Fruit fly (Drosophila melanogaster): ENCODE results near the gene CG10919.
A peak's percentile ranks its signal among the peaks of the same experiment; 100 is the strongest.

Gene CG10919

DNA sequence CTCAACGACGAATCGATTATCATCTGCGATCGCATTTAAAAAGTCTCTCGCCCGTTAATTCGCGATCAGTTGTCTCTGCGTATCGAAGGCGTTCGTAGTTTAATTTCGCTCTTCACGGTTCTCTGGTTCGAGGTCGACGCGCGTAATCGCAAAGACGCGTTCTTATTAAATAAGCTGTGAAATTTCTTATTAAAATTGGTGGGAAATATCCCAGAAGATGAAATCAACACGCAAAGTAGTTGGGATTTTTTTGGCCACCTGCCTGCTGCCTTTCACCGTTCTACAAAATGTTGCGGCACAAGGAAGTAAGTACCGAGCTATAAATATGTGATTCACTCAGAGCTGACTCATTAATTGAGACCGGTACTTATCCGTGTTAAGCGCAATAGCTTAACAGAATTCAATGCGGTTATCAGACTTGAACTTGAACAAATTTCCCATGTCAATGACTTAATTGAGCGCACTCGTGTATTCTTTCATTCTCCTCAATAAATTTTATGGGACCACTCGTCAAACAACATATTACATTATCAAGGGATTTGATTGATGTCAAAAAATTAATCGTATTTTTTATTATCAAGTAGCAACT lies 3.1 kb downstream of the CG10919 start:
- TF ChIP-seq chinmo (GFP tag; IDR thresholded peaks at IDR 0.05; ENCODE audit: partially characterized antibody) (0 out of 4 replicates have a peak, but pooled peaks have one; percentile 42), CG34376 (GFP tag; optimal IDR thresholded peaks at IDR 0.05) (peak; percentile 22), gt (GFP tag; IDR thresholded peaks at IDR 0.05) (no peak)

dm6 chr3R:7771656-7772055 lies 13.7 kb downstream of the CG10919 start, which contains the start of gene CG11286:
CG11286 (minus strand) TSS chr3R:7771756.
- TF ChIP-seq ac (GFP tag; optimal IDR thresholded peaks at IDR 0.05), result no peak
- TF ChIP-seq bowl (GFP tag; IDR thresholded peaks at IDR 0.05), result no peak
- no peak for TF ChIP-seq CG16779 (GFP tag; IDR thresholded peaks at IDR 0.05)
- TF ChIP-seq CG2199 (GFP tag; IDR thresholded peaks at IDR 0.05), result no peak
- no peak for TF ChIP-seq sug (tag; optimal IDR thresholded peaks at IDR 0.05)
- TF ChIP-seq D (optimal IDR thresholded peaks at IDR 0.05), result no peak
- no peak for TF ChIP-seq D (GFP tag; optimal IDR thresholded peaks at IDR 0.05)
- TF ChIP-seq gro (GFP tag; optimal IDR thresholded peaks at IDR 0.05), result no peak
- TF ChIP-seq hkb (optimal IDR thresholded peaks at IDR 0.05), result no peak
- no peak for TF ChIP-seq hkb (GFP tag; IDR thresholded peaks at IDR 0.05)
- TF ChIP-seq CG9609 (GFP tag; optimal IDR thresholded peaks at IDR 0.05), result no peak
- no peak for TF ChIP-seq tx (GFP tag; optimal IDR thresholded peaks at IDR 0.05)
- TF ChIP-seq Fer2 (tag; optimal IDR thresholded peaks at IDR 0.05), result no peak
- TF ChIP-seq C15 (GFP tag; IDR thresholded peaks at IDR 0.05), result no peak
- TF ChIP-seq lab (GFP tag; optimal IDR thresholded peaks at IDR 0.05), result no peak
- no peak for TF ChIP-seq tll (GFP tag; optimal IDR thresholded peaks at IDR 0.05)
- no peak for TF ChIP-seq psq (GFP tag; optimal IDR thresholded peaks at IDR 0.05)
- no peak for TF ChIP-seq CG10654 (GFP tag; optimal IDR thresholded peaks at IDR 0.05)
- no peak for TF ChIP-seq h (optimal IDR thresholded peaks at IDR 0.05)

dm6 chr3R:7779620-7780019 lies 21.7 kb downstream of the CG10919 start:
- TF ChIP-seq CG34422 (GFP tag; IDR thresholded peaks at IDR 0.05), result no peak
- TF ChIP-seq az2 (GFP tag; optimal IDR thresholded peaks at IDR 0.05), result no peak
- peak; percentile 39 for TF ChIP-seq CG17802 (tag; optimal IDR thresholded peaks at IDR 0.05)
- TF ChIP-seq ato (GFP tag; IDR thresholded peaks at IDR 0.05; ENCODE audit: partially characterized antibody), result no peak
- peak; percentile 25 for TF ChIP-seq btn (GFP tag; optimal IDR thresholded peaks at IDR 0.05)
- no peak for TF ChIP-seq CG17612 (GFP tag; IDR thresholded peaks at IDR 0.05)
- peak; percentile 30 for TF ChIP-seq CG8359 (GFP tag; optimal IDR thresholded peaks at IDR 0.05; ENCODE audit: borderline replicate concordance)
- peak; percentile 35 for TF ChIP-seq pita (GFP tag; optimal IDR thresholded peaks at IDR 0.05)
- TF ChIP-seq MBD-R2 (GFP tag; IDR thresholded peaks at IDR 0.05), result no peak
- TF ChIP-seq seq (GFP tag; IDR thresholded peaks at IDR 0.05), result no peak
- no peak for TF ChIP-seq hkb (optimal IDR thresholded peaks at IDR 0.05)
- no peak for TF ChIP-seq hkb (GFP tag; IDR thresholded peaks at IDR 0.05)
- no peak for TF ChIP-seq ken (GFP tag; IDR thresholded peaks at IDR 0.05)
- TF ChIP-seq psq (GFP tag; optimal IDR thresholded peaks at IDR 0.05), result no peak
- TF ChIP-seq HLH4C (GFP tag; IDR thresholded peaks at IDR 0.05; ENCODE audit: partially characterized antibody), result no peak
- no peak for TF ChIP-seq gfzf (GFP tag; optimal IDR thresholded peaks at IDR 0.05)
- TF ChIP-seq Taf1 (GFP tag; IDR thresholded peaks at IDR 0.05), result no peak
- TF ChIP-seq Ets65A (GFP tag), result no peak
- no peak for TF ChIP-seq Poxn (GFP tag; IDR thresholded peaks at IDR 0.05)
- no peak for TF ChIP-seq Nf-YA (GFP tag; IDR thresholded peaks at IDR 0.05)
- 0 out of 3 replicates have a peak, but pooled peaks have one; percentile 24 for TF ChIP-seq CG2199 (GFP tag; IDR thresholded peaks at IDR 0.05)
- no peak for TF ChIP-seq dmrt11E (tag; optimal IDR thresholded peaks at IDR 0.05)
- TF ChIP-seq CG12071 (GFP tag; optimal IDR thresholded peaks at IDR 0.05), result peak; percentile 60
- TF ChIP-seq CG32772 (GFP tag; IDR thresholded peaks at IDR 0.05), result no peak
- TF ChIP-seq nerfin-1 (tag; optimal IDR thresholded peaks at IDR 0.05), result no peak
- peak; percentile 12; the same call in 1 of the 2 replicates for TF ChIP-seq Rx (GFP tag; IDR thresholded peaks at IDR 0.05)
- peak; percentile 64 for TF ChIP-seq NfI (GFP tag; optimal IDR thresholded peaks at IDR 0.05)
- TF ChIP-seq CG7928 (GFP tag; optimal IDR thresholded peaks at IDR 0.05), result no peak
- TF ChIP-seq CG31388 (GFP tag; optimal IDR thresholded peaks at IDR 0.05), result no peak
- TF ChIP-seq Pdp1 (GFP tag; optimal IDR thresholded peaks at IDR 0.05), result no peak
- no peak for TF ChIP-seq MESR4 (GFP tag; optimal IDR thresholded peaks at IDR 0.05)
